Worm (Caenorhabditis elegans): ENCODE results near the gene pfk-1.2.

DNA sequence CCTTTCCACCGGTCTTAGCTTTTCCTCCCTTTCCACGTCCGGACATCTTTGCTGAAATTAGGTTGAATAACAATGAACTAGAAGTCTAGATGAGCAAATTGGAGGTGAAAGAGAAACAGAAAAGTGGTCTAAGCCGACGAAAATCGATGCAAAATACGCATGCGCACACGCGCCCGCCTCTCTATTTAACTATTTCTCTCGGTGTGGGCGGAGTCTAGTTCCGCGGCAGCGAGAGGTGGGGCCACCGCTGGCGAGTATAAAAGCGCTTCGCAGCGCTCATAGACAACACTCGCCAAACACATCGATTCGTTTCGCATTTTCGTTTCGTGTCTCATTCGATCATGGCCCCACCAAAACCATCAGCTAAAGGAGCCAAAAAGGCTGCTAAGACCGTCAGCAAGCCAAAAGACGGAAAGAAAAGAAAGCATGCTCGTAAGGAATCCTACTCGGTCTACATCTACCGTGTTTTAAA, 13.7 kb downstream of the pfk-1.2 start, which contains the start of the genes his-35 and his-41:
- TF ChIP-seq tab-1 (GFP tag; IDR thresholded peaks at IDR 0.05) = no peak
- TF ChIP-seq flt-1 (GFP tag; IDR thresholded peaks at IDR 0.05) = 0 out of 2 replicates have a peak, but pooled peaks have one; percentile 9
- no peak for TF ChIP-seq klf-2 (GFP tag; conservative IDR thresholded peaks at IDR 0.05)
- TF ChIP-seq ztf-23 (GFP tag; IDR thresholded peaks at IDR 0.05) = no peak; the same call in 1 of the 2 replicates
- TF ChIP-seq ref-1 (GFP tag; conservative IDR thresholded peaks at IDR 0.05) = no peak
